Fruit fly (Drosophila melanogaster): Measurements from ENCODE around the gene Hsp27.

The Hsp27 gene

DNA sequence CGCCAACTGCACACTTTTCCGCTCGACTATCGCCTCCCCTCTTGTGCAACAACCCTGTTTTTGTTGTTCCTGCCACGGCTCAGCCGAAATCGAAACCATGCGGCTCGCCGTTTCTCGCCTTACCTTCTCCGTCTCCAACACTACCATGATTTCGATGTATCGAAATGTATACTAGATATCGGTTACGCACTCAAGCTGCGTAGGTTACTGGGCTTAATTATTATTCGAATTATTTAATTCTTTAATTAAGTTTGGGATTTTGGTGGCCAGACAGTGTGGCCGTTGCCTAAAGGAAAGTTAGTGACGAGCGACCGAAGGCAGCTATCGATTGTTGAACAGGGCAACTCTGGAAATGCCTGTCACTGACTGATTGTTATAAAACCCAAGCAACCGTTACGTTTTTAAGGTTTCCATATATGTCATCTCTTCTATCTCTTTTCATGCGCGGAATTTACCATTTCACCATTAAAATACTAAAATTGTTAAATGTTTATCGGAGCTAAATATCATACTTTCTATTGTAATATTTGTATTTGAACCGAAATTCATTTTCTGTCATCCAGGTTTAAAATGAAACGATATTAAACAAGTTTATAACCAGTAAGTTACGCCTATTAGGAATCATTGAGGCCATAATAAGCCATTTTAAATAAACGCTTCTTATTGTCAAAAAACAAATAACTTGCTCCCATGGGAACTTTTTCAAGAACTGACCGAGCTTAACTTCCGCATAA lies 18.5 kb downstream of the Hsp27 start, which contains the start of gene eIF4E1 (continued):
- TF ChIP-seq CG11247 (GFP tag; IDR thresholded peaks at IDR 0.05) = peak; percentile 43
- TF ChIP-seq CG30403 (GFP tag; optimal IDR thresholded peaks at IDR 0.05) = peak; percentile 7
- no peak for TF ChIP-seq CG15601 (tag; optimal IDR thresholded peaks at IDR 0.05)
- peak; percentile 57 for TF ChIP-seq trem (tag; optimal IDR thresholded peaks at IDR 0.05)
- TF ChIP-seq Sox102F (GFP tag; optimal IDR thresholded peaks at IDR 0.05) = no peak
- TF ChIP-seq Fer2 (tag; optimal IDR thresholded peaks at IDR 0.05) = no peak
- peak; percentile 96 for TF ChIP-seq Sry-δ (GFP tag; optimal IDR thresholded peaks at IDR 0.05)
- TF ChIP-seq mam (GFP tag; optimal IDR thresholded peaks at IDR 0.05) = peak; percentile 60
- TF ChIP-seq Xbp1 (GFP tag; optimal IDR thresholded peaks at IDR 0.05) = peak; percentile 46
- peak; percentile 29 for TF ChIP-seq CG17912 (GFP tag; optimal IDR thresholded peaks at IDR 0.05)
- TF ChIP-seq Lhr (GFP tag; optimal IDR thresholded peaks at IDR 0.05) = peak; percentile 79
- TF ChIP-seq CG9876 (GFP tag; optimal IDR thresholded peaks at IDR 0.05) = peak; percentile 5
- peak; percentile 90 for TF ChIP-seq BEAF-32 (GFP tag; optimal IDR thresholded peaks at IDR 0.05)
- TF ChIP-seq vfl (GFP tag; optimal IDR thresholded peaks at IDR 0.05) = peak; percentile 28
- TF ChIP-seq Dad (GFP tag; optimal IDR thresholded peaks at IDR 0.05) = peak; percentile 35
- peak in 1 of 2 experiments; percentile 4 for TF ChIP-seq chif (GFP tag; optimal IDR thresholded peaks at IDR 0.05)
- TF ChIP-seq CrebB (tag; optimal IDR thresholded peaks at IDR 0.05) = no peak
- TF ChIP-seq MESR4 (GFP tag; optimal IDR thresholded peaks at IDR 0.05) = peak; percentile 86
- no peak for TF ChIP-seq trh (GFP tag; optimal IDR thresholded peaks at IDR 0.05)
- peak; percentile 27 for TF ChIP-seq NfI (GFP tag; optimal IDR thresholded peaks at IDR 0.05)
- no peak for TF ChIP-seq tx (GFP tag; optimal IDR thresholded peaks at IDR 0.05)
- TF ChIP-seq Hsf (GFP tag; optimal IDR thresholded peaks at IDR 0.05) = peak; percentile 13
- TF ChIP-seq gfzf (GFP tag; optimal IDR thresholded peaks at IDR 0.05) = peak; percentile 75
- TF ChIP-seq CG7786 (GFP tag; optimal IDR thresholded peaks at IDR 0.05) = no peak
- peak; percentile 5 for TF ChIP-seq gem (tag; optimal IDR thresholded peaks at IDR 0.05)
- peak; percentile 13 for TF ChIP-seq CG2120 (GFP tag; optimal IDR thresholded peaks at IDR 0.05)
- TF ChIP-seq CG13894 (tag; optimal IDR thresholded peaks at IDR 0.05) = peak; percentile 31
- TF ChIP-seq Hmr (GFP tag; optimal IDR thresholded peaks at IDR 0.05) = peak; percentile 47
- TF ChIP-seq CG11085 (GFP tag; IDR thresholded peaks at IDR 0.05) = no peak
- TF ChIP-seq CG2129 (GFP tag; IDR thresholded peaks at IDR 0.05; ENCODE audit: partially characterized antibody) = peak; percentile 34; the same call in 1 of the 2 replicates
- TF ChIP-seq lola (GFP tag; optimal IDR thresholded peaks at IDR 0.05) = no peak
- TF ChIP-seq vnd (GFP tag; IDR thresholded peaks at IDR 0.05; ENCODE audit: partially characterized antibody) = peak; percentile 74; the same call in 2 of the 3 replicates
- TF ChIP-seq Dp (GFP tag; optimal IDR thresholded peaks at IDR 0.05) = peak; percentile 54
- TF ChIP-seq ttk (GFP tag; IDR thresholded peaks at IDR 0.05) = no peak
- peak; percentile 9 for TF ChIP-seq slou (GFP tag; optimal IDR thresholded peaks at IDR 0.05)
- no peak for TF ChIP-seq lmd (GFP tag; IDR thresholded peaks at IDR 0.05)
- peak; percentile 32 for TF ChIP-seq gro (GFP tag; optimal IDR thresholded peaks at IDR 0.05)
- TF ChIP-seq CG15696 (tag; optimal IDR thresholded peaks at IDR 0.05) = peak; percentile 8
- TF ChIP-seq CG15479 (GFP tag; optimal IDR thresholded peaks at IDR 0.05) = peak; percentile 73
- TF ChIP-seq crol (GFP tag; IDR thresholded peaks at IDR 0.05) = no peak
- TF ChIP-seq Gug (GFP tag; IDR thresholded peaks at IDR 0.05) = peak; percentile 33; the same call in 1 of the 4 replicates
- TF ChIP-seq B-H2 (GFP tag; optimal IDR thresholded peaks at IDR 0.05) = peak; percentile 2
- no peak for TF ChIP-seq Hand (GFP tag; optimal IDR thresholded peaks at IDR 0.05)
- TF ChIP-seq Dek (tag; optimal IDR thresholded peaks at IDR 0.05) = peak; percentile 1
- peak; percentile 75 for TF ChIP-seq Elba2 (GFP tag; optimal IDR thresholded peaks at IDR 0.05)
- TF ChIP-seq CG18599 (GFP tag; optimal IDR thresholded peaks at IDR 0.05) = no peak
- TF ChIP-seq tio (GFP tag; optimal IDR thresholded peaks at IDR 0.05) = no peak
- TF ChIP-seq bcd (GFP tag; optimal IDR thresholded peaks at IDR 0.05) = peak; percentile 8
